Fruit fly (Drosophila melanogaster) ovary, adult (tissue): ENCODE measurements around the gene Uch-L5.

Experiments
- CG17801 ChIP-seq: fragments of 200-800 bp; optimal IDR thresholded peaks from 2 replicates; lab custom pipeline; 2019; ENCODE audit warnings: missing biosample characterization, mild to moderate bottlenecking, missing genetic modification characterization, moderate library complexity; ENCODE audit not compliant: partially characterized antibody

Gene Uch-L5

DNA sequence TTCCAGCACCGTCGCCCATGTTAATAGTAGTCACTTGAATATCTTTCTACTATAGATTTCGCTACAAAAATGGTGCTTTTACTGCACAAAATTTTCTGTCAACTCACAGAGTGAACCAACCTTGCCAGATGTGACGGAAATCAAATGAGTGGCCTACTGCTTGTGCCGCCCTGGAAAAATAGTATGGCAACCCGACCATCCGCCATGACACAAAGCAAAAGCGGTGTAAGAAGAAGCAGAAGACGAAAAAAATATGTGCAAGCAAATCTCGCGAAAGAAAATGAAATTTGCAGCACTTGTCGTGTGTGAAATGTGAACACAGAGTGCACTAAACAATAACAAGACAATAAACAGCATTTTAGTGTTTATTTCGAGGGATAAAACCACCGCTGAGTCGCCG lies at the start of gene Uch-L5, which contains the start of gene Jarid2:
TSS of gene Uch-L5 (minus strand) at position 137 of the 400 bp plus-strand sequence.
TSS of gene Jarid2 (plus strand) at position 210 of the 400 bp plus-strand sequence.
- peak; percentile 79 for TF ChIP-seq CG17801

DNA sequence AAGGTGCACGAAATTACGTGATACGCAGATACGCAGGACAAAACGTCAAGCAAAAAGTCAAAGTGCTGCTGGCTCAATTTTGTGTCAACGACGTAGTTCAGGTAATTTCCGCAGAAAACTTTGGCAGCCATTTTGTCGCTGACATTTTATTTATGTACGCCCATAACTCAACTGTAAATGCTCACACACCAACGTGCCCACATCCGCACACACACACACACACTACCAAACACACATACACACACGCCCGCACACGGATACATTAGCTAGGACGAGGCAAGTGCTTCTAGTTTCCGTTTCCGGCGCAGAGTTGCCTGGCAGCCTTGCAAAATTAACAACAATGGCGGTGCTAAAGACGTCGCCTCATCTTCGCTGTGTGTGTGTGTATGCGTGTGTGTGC lies 48.7 kb upstream of the Uch-L5 start, which contains the start of gene CG33700:
TSS of gene CG33700 (minus strand) at position 101 of the 400 bp plus-strand sequence.
- no peak for TF ChIP-seq CG17801

DNA sequence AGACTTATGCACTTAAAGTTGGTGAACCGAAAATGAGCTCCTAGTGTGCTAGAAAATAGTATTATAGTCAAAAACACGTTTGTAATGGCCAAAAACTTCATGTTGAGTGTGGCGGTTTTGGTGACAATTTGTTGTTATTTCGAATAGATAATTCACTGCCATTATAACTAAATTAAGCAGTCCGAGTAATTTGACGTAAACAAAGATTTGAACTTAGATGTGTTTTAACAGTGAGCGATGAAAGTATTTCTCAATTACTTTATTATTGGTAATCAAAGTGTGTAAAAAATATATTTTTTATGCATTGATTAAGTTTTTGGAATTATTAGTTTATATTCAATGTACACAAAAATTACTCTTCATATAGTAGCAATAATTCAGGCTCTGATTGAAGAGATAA lies 36.5 kb upstream of the Uch-L5 start, which contains the start of gene CG33702:
TSS of gene CG33702 (minus strand) at position 101 of the 400 bp plus-strand sequence.
- TF ChIP-seq CG17801, result no peak

DNA sequence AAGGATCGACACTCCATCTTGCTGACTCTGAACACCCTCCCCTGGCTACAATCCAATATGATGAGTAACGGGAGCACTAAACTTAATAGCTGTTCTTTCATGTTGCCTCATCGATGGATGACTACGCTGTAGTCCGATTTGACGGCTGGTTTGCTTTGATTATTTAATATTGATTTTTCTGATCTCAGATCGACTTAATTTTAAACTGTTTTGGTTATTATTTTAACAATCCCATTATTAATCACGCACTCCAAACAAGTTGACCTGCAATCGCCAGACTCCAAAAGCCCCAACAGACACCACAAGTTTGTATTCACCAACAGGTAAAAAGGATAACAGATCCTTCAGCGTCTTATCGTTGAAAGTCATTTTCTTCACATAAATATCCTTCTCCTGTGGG lies 35.8 kb upstream of the Uch-L5 start, which contains the start of gene CG33703:
TSS of gene CG33703 (minus strand) at position 101 of the 400 bp plus-strand sequence.
- no peak for TF ChIP-seq CG17801

DNA sequence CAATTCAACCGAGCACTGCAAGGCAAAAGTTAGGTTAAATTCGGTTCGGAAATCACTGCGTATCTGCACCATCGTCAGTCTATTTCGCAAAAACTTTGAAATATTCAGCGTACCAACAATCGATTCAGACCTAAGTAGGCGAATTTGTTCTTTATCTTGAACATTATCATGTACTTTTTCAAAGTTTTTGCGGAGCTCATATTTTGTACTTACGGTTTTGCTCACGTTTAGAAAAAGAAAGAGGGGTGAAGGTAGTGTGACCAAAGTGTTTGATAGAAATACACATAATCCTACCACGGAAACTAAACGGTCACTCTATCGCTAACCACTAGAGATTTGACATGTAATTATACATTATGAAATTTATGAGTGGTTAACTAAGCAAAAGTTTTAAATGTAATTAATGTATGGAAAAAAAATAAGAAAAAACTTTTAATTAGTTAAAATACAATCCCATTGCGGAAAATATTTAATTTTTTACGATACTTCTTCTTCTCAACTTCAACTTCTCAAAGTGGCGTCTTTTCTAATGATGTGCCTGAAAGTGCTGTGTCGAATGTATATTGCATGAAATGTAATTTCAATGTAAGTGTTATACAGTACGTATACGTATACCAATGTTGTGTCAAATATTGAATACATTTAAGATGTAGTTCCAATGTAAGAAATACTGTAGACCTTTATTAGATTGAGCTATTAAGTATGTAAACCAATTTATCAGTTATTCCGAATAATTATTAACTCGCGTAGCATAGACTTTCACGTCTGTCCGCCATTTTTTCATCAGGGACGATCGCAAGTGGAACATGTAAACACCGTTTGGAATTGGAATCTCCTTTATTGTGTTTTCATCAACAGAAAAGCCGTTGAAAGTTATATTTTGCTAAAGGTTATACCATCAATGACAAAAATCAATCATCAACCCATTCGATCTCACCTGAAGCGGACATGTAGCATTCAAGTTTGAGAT lies 34.8 kb upstream of the Uch-L5 start, which contains the start of gene RpS9:
TSS of gene RpS9 (minus strand) at position 245 of the 970 bp plus-strand sequence.
- peak; percentile 77 for TF ChIP-seq CG17801

DNA sequence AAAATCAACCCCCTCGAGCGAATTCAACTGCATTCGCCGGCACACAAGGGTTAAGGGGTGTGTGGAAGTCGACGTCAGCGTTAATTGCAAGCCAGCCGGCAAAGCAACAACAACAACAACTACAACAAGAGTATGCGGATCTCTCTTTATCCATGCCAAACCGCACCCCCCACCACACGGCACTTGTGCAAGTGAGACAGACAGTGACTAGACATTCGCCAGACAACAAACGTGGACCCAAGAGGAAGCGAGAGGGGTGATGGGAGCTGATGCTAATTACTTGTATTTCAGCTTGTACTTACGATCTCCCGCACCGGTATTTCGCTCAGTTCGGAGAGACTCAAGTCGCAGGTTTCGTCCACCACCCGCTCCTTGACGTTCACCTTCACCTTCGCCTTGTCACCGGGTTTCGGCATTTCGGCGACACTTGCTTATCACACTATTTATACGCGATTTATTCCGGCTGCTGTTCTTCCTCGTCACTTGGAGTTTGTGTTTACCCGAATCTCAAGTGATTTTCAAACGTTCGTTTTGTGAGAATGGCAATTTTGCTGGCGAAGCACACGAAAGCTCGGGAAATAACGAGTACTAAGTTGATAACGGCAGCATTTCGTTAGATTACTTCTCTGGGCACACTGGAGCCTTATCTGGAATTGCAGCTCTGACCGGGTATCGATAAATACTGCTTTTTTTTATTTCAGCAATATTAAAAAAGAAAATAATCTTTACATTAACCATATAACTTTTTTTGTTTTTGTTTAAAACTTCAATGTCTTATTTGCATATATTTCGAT lies 32.5 kb upstream of the Uch-L5 start, which contains the start of gene CG3408:
TSS of gene CG3408 (minus strand) at position 547 of the 794 bp plus-strand sequence.
- TF ChIP-seq CG17801, result peak; percentile 44

DNA sequence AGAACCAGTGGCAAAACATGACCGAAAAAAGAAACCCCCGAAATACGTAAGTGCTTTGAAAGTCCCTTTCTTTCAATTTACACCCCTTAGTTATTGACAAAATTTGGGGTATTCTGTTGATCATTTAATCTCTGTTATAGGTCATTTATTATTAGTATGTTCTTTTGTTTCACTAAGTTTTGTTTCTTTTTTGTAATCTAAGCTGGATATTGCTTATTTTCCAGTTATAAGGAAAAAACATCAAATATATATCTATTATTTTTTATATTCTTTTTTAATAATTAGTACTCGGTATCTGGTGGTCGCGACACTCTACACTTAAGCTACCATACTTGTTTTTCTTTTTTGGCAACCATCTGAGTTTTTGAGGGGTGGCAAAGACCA lies 31.9 kb upstream of the Uch-L5 start:
- no peak for TF ChIP-seq CG17801

DNA sequence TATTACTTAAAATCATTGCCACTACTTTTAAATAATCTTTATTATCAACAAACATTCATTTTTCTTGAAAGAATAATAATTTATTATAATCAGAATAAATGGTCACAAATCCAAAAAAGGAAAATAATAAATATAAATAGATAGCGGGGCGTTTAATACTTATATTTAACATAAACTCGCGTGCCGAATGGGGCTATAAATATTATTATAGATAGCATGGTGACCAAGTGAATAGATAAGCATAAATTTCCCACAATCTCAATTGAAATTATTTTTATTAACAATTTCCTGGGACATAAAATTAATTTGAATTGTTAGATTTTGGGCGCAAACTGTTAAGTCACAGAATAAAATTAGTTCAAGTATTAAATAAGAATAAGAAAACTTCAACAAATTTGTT lies 29.7 kb upstream of the Uch-L5 start:
- TF ChIP-seq CG17801, result no peak

DNA sequence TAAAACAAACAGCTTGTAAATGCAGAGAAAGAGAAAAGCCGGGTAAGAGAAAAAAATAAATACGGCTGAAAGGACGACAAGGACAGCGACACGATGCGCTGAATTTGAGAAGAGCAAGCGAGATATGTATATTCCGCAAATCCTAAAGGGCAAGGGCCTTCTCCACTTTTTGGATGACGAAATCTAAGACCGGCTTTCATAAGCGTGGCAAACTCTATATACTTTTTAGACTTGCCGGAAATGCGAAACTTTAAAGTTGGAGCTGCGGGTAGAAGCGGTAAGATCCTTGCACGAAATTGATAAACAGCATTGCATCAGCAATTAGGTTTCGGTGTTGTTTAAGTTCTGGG lies 28.9 kb upstream of the Uch-L5 start:
- no peak for TF ChIP-seq CG17801

DNA sequence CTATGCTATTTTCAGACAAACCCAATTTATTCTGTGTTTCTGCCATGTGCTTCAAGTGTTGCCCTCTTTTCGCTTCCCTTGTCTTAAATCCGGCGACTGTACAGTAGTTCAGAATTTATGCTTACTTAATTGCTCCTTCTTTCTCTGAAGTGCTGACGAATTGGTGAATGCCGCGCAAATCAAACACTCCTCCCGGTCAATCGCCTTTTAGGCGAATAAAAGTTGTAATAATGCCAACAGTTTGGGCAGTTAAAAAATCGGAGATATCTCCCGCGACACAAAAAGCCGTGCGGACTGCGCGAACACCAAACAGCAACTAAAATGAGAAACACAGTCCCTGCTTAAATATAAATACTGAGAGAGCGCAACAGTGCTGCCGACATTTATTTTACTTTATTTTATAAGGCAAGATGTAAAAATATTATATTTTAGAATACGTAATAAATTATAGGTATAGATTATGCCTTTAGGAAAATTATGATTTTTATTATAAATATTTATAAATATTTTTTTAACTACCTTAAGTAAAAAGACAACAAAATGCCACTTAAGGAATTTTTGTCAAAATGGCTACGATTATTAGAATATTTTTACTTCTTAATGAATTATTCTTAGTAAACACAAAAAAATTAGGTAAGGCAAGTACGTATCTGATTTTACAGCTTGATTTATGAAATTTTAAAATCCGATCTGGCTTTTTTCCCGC lies 28.4 kb upstream of the Uch-L5 start, which contains the start of gene path:
TSS of gene path (minus strand) at position 322 of the 706 bp plus-strand sequence.
- TF ChIP-seq CG17801, result no peak

DNA sequence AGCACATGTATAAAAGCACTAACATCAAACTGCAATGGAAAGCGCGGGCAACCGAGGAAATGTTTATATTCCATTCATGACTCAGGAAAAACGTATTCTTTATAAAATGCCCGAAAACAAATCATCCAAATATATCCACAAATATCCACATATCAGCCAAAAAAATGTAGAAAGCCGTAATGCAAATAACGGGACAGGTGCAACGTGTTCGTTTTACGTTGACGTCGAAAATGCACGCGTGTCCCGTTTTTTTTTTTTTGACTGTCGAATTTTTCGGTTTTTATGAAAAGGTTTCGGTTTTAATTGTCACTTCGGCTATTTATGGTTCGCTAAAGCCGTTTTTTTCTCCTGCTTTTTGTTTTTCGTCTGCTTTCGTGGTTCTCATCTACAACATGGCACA lies 27.8 kb upstream of the Uch-L5 start:
- TF ChIP-seq CG17801, result no peak

DNA sequence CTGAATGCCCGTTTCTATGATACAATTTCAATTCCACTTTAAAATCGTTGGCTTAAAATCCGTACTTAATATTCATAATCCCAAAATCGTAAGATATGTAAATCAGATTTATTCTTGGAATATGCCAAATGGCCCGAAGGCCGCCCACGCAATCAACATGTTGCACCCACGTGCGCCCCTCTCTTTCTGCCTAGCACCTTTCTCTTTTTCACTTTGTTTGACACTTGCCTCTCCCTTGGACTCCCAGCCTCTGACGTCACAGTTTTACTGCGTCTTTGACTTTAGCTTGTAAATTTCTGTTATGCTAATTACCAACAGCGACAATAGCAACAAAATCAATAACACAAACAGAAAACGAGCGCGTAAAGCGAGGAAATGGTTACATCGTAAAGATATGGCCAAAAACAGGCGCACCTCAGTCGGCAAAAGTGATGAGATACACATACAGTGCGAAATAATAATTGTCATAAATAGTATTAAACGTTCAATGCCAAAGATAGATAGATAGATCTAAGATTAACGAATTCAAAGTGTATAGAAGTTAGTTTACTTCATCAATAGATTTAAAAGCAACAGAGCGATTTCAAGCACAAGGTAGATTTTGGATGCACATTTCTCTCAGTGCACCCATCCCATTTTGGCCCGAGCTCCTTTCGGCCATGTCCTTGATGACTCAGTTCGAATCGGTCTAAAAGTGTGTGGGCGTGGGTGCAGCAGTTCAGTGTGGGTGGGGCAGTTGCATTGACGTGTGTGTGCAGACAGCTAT lies 27.0 kb upstream of the Uch-L5 start:
- no peak for TF ChIP-seq CG17801

DNA sequence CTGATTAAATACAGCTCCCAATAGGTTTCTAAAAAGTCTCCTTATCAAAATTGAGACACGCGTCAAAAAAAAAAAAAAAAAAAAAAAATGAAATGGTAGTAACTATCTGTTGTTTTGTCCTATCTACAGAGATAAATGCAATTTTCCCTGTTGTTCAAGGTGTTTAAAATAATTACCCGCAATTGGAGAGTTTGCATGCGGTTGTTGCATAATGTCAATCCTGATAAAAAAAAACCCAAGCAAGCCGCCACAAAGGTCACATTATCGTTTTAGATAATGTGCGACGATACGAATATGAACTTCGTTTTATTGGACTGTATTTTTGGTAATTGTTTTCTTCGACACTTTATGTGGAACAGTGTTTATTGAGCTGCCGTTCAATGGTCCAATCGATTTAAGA lies 26.1 kb upstream of the Uch-L5 start:
- TF ChIP-seq CG17801, result no peak

DNA sequence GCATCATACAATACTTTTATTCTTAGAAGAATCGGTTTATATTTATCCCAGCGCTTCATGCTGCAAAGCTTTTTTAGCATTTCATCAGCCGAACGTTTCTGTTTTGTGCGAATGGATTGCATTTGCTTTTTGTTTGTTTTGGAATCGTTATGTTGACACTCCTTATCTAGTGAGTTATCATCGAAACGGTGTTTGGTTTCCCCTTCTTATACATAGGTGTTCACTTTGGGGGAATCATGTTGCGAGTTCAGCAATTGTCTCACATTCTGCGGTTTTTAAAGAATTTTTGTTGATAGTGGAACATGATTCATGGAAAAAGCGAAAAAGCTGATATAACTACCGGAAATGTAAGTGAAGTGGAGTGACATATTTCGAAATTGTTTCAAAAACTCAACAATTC lies 25.5 kb upstream of the Uch-L5 start:
- no peak for TF ChIP-seq CG17801

DNA sequence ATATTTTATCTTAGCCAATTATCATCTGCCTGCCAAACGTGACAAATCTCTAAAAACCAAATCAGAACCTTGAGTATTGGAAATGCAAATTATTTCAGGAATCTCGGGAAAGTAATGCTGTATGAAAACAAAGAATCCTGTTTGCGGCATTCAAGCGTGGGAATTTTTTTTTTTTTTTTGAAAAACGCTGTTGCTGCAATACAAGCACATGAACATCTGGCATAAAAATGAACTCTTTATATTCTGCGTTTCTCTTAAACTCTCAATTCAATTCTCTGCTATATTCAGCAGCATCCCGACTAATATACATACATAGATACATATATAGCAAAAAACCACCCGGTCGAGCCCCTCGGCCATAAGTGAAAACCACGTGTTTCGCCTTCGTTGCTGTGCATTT lies 24.5 kb upstream of the Uch-L5 start:
- no peak for TF ChIP-seq CG17801
